Fruit fly (Drosophila melanogaster): Measurements from ENCODE around the gene CASK.
A peak's percentile ranks its signal among the peaks of the same experiment; 100 is the strongest.

Gene CASK

dm6 chr3R:21828785-21829486, 6.5 kb upstream of the CASK start (continued):
- TF ChIP-seq Meics (GFP tag; optimal IDR thresholded peaks at IDR 0.05): no peak
- TF ChIP-seq CG15601 (tag; optimal IDR thresholded peaks at IDR 0.05): peak; percentile 93
- no peak for TF ChIP-seq luna (GFP tag; optimal IDR thresholded peaks at IDR 0.05)
- TF ChIP-seq dan (GFP tag; IDR thresholded peaks at IDR 0.05): no peak
- TF ChIP-seq CG10366 (GFP tag; IDR thresholded peaks at IDR 0.05): peak; percentile 38; the same call in 1 of the 2 replicates
- TF ChIP-seq CG3163 (GFP tag; optimal IDR thresholded peaks at IDR 0.05): no peak
- TF ChIP-seq Dll (GFP tag; IDR thresholded peaks at IDR 0.05; ENCODE audit: partially characterized antibody): no peak
- no peak for TF ChIP-seq CrebB (tag; optimal IDR thresholded peaks at IDR 0.05)
- TF ChIP-seq Bgb (GFP tag; IDR thresholded peaks at IDR 0.05; ENCODE audit: partially characterized antibody): no peak
- TF ChIP-seq CG10543 (GFP tag; optimal IDR thresholded peaks at IDR 0.05): no peak
- TF ChIP-seq CG14965 (GFP tag; optimal IDR thresholded peaks at IDR 0.05; ENCODE audit: borderline replicate concordance): no peak
- TF ChIP-seq Scr (GFP tag; IDR thresholded peaks at IDR 0.05; ENCODE audit: partially characterized antibody): no peak
- peak; percentile 44; the same call in 1 of the 2 replicates for TF ChIP-seq gt (GFP tag; IDR thresholded peaks at IDR 0.05)
- TF ChIP-seq CG18619 (GFP tag; optimal IDR thresholded peaks at IDR 0.05): peak; percentile 54
- peak; percentile 59 for TF ChIP-seq bcd (GFP tag; optimal IDR thresholded peaks at IDR 0.05)
- no peak for TF ChIP-seq hb (GFP tag; IDR thresholded peaks at IDR 0.05; ENCODE audit: partially characterized antibody)
- peak; percentile 60 for TF ChIP-seq abd-A (tag; optimal IDR thresholded peaks at IDR 0.05)
- TF ChIP-seq run (tag; optimal IDR thresholded peaks at IDR 0.05): peak; percentile 13
- no peak for TF ChIP-seq CG6854 (GFP tag; optimal IDR thresholded peaks at IDR 0.05)
- TF ChIP-seq Awh (GFP tag; IDR thresholded peaks at IDR 0.05): peak; percentile 62; the same call in 1 of the 2 replicates
- 0 out of 3 replicates have a peak, but pooled peaks have one; percentile 10 for TF ChIP-seq CG7357 (GFP tag; IDR thresholded peaks at IDR 0.05)
- 0 out of 3 replicates have a peak, but pooled peaks have one; percentile 51 for TF ChIP-seq CG11093 (GFP tag; IDR thresholded peaks at IDR 0.05)
- 0 out of 2 replicates have a peak, but pooled peaks have one; percentile 12 for TF ChIP-seq CG9215 (GFP tag; IDR thresholded peaks at IDR 0.05)
- no peak for TF ChIP-seq slou (GFP tag; optimal IDR thresholded peaks at IDR 0.05)
- no peak for TF ChIP-seq B-H2 (GFP tag; optimal IDR thresholded peaks at IDR 0.05)
- TF ChIP-seq phol (tag; optimal IDR thresholded peaks at IDR 0.05): peak; percentile 89
- peak; percentile 72 for TF ChIP-seq tin (GFP tag; optimal IDR thresholded peaks at IDR 0.05)
- no peak for TF ChIP-seq CG2120 (GFP tag; optimal IDR thresholded peaks at IDR 0.05)
- TF ChIP-seq NK7.1 (GFP tag; optimal IDR thresholded peaks at IDR 0.05): no peak
- TF ChIP-seq cwo (GFP tag; optimal IDR thresholded peaks at IDR 0.05): no peak
- no peak for TF ChIP-seq CG15073 (GFP tag; optimal IDR thresholded peaks at IDR 0.05)
- no peak for TF ChIP-seq HLHmδ (GFP tag; optimal IDR thresholded peaks at IDR 0.05)
- TF ChIP-seq lola (GFP tag; optimal IDR thresholded peaks at IDR 0.05): peak in 1 of 3 experiments; percentile 96
- peak; percentile 50 for TF ChIP-seq Chrac-16 (GFP tag; optimal IDR thresholded peaks at IDR 0.05)
- no peak for TF ChIP-seq vnd (GFP tag; IDR thresholded peaks at IDR 0.05; ENCODE audit: partially characterized antibody)
- no peak for TF ChIP-seq aop (GFP tag; IDR thresholded peaks at IDR 0.05)
- TF ChIP-seq CG34224 (GFP tag; IDR thresholded peaks at IDR 0.05; ENCODE audit: partially characterized antibody): no peak
- TF ChIP-seq CG7963 (GFP tag; IDR thresholded peaks at IDR 0.05; ENCODE audit: partially characterized antibody): no peak
- peak; percentile 14; the same call in 1 of the 3 replicates for TF ChIP-seq Opbp (GFP tag; IDR thresholded peaks at IDR 0.05; ENCODE audit: partially characterized antibody)
- TF ChIP-seq Taf1 (GFP tag; IDR thresholded peaks at IDR 0.05): no peak
- peak; percentile 95 for TF ChIP-seq CG33557 (GFP tag; optimal IDR thresholded peaks at IDR 0.05)
- TF ChIP-seq wdn (GFP tag; IDR thresholded peaks at IDR 0.05): no peak
- no peak for TF ChIP-seq sob (GFP tag; IDR thresholded peaks at IDR 0.05)
- TF ChIP-seq pros (GFP tag; optimal IDR thresholded peaks at IDR 0.05): no peak
- TF ChIP-seq CG1792 (GFP tag; optimal IDR thresholded peaks at IDR 0.05): no peak
- no peak for TF ChIP-seq nau (GFP tag; optimal IDR thresholded peaks at IDR 0.05)
- peak; percentile 73; the same call in 2 of the 3 replicates for TF ChIP-seq ci (GFP tag; IDR thresholded peaks at IDR 0.05)
- TF ChIP-seq CG15269 (tag; optimal IDR thresholded peaks at IDR 0.05): peak; percentile 5
